Fruit fly (Drosophila melanogaster) whole organism, prepupa: Measurements from ENCODE around the gene bnl.
A peak's percentile ranks its signal among the peaks of the same experiment; 100 is the strongest.

Source experiments
- Blimp-1 ChIP-seq: fragments of 200-800 bp; sonication (Bioruptor generic); optimal IDR thresholded peaks from 3 replicates; lab custom pipeline; 2017; ENCODE audit warnings: missing biosample characterization, missing genetic modification characterization, mild to moderate bottlenecking, moderate library complexity, missing genetic modification reagents
- CG10669 ChIP-seq: fragments of 200-800 bp; sonication (Bioruptor generic); optimal IDR thresholded peaks from 3 replicates; lab custom pipeline; 2018; ENCODE audit warnings: missing biosample characterization, mild to moderate bottlenecking, missing genetic modification characterization, moderate library complexity
- CG11762 ChIP-seq: fragments of 200-800 bp; sonication (Bioruptor generic); optimal IDR thresholded peaks from 3 replicates; lab custom pipeline; 2016; ENCODE audit warnings: missing biosample characterization, missing genetic modification characterization; ENCODE audit not compliant: insufficient read depth
- CG11902 ChIP-seq: fragments of 200-800 bp; sonication (Bioruptor generic); optimal IDR thresholded peaks from 3 replicates; lab custom pipeline; 2016; ENCODE audit warnings: missing biosample characterization, missing genetic modification characterization
- CG15336 ChIP-seq: fragments of 200-800 bp; sonication (Bioruptor generic); IDR thresholded peaks from 2 replicates; pipeline ENCODE4 v1.3.6; 2022; ENCODE audit warnings: missing biosample characterization, missing genetic modification characterization
- CG1621 ChIP-seq: fragments of 200-800 bp; sonication (Bioruptor generic); optimal IDR thresholded peaks from 3 replicates; lab custom pipeline; 2018; ENCODE audit warnings: missing biosample characterization, mild to moderate bottlenecking, missing genetic modification characterization
- CG16779 ChIP-seq: fragments of 200-800 bp; sonication (Bioruptor generic); optimal IDR thresholded peaks from 3 replicates; lab custom pipeline; 2017; ENCODE audit warnings: missing biosample characterization, mild to moderate bottlenecking, missing genetic modification characterization
- CG31627 ChIP-seq: fragments of 200-800 bp; sonication (Bioruptor generic); optimal IDR thresholded peaks from 3 replicates; lab custom pipeline; 2016; ENCODE audit warnings: missing biosample characterization, missing genetic modification characterization
- CG32006 ChIP-seq: fragments of 200-800 bp; sonication (Bioruptor generic); optimal IDR thresholded peaks from 3 replicates; lab custom pipeline; 2017; ENCODE audit warnings: missing biosample characterization, mild to moderate bottlenecking, missing genetic modification characterization
- CG3919 ChIP-seq: fragments of 200-800 bp; sonication (Bioruptor generic); optimal IDR thresholded peaks from 3 replicates; lab custom pipeline; 2016; ENCODE audit warnings: missing biosample characterization, missing genetic modification characterization
- CG4318 ChIP-seq: fragments of 200-800 bp; sonication (Bioruptor generic); optimal IDR thresholded peaks from 3 replicates; lab custom pipeline; 2017; ENCODE audit warnings: missing biosample characterization, mild to moderate bottlenecking, missing genetic modification characterization
- CG6163 ChIP-seq: fragments of 200-800 bp; sonication (Bioruptor generic); IDR thresholded peaks from 3 replicates; pipeline ENCODE4 v1.3.6; 2022; ENCODE audit warnings: missing biosample characterization, missing genetic modification characterization
- CG6276 ChIP-seq: fragments of 200-800 bp; sonication (Bioruptor generic); optimal IDR thresholded peaks from 2 replicates; lab custom pipeline; 2017; ENCODE audit warnings: missing biosample characterization, mild to moderate bottlenecking, missing genetic modification characterization
- CG6792 ChIP-seq: fragments of 200-800 bp; sonication (Bioruptor generic); optimal IDR thresholded peaks from 3 replicates; lab custom pipeline; 2016; ENCODE audit warnings: missing biosample characterization, missing genetic modification characterization
- CG6808 ChIP-seq: fragments of 200-800 bp; sonication (Bioruptor generic); optimal IDR thresholded peaks from 3 replicates; lab custom pipeline; 2017; ENCODE audit warnings: missing biosample characterization, missing genetic modification characterization, mild to moderate bottlenecking, moderate library complexity, missing genetic modification reagents
- CG6854 ChIP-seq: fragments of 200-800 bp; sonication (Bioruptor generic); optimal IDR thresholded peaks from 2 replicates; lab custom pipeline; 2017; ENCODE audit warnings: missing biosample characterization, mild to moderate bottlenecking, missing genetic modification characterization
- CG7368 ChIP-seq: fragments of 200-800 bp; sonication (Bioruptor generic); optimal IDR thresholded peaks from 3 replicates; lab custom pipeline; 2016; ENCODE audit warnings: missing biosample characterization, missing genetic modification characterization
- CG8119 ChIP-seq: fragments of 200-800 bp; sonication (Bioruptor generic); IDR thresholded peaks from 3 replicates; pipeline ENCODE4 v1.3.6; 2022; ENCODE audit warnings: missing biosample characterization, missing genetic modification characterization
- CG8319 ChIP-seq: fragments of 200-800 bp; sonication (Bioruptor generic); optimal IDR thresholded peaks from 3 replicates; lab custom pipeline; 2016; ENCODE audit warnings: missing biosample characterization, missing genetic modification characterization
- CG8632 ChIP-seq: fragments of 200-800 bp; sonication (Bioruptor generic); optimal IDR thresholded peaks from 3 replicates; lab custom pipeline; 2016; ENCODE audit warnings: missing biosample characterization, missing genetic modification characterization
- CG9139 ChIP-seq: fragments of 200-800 bp; sonication (Bioruptor generic); optimal IDR thresholded peaks from 3 replicates; lab custom pipeline; 2017; ENCODE audit warnings: missing biosample characterization, mild to moderate bottlenecking, missing genetic modification characterization
- Eip78C ChIP-seq: fragments of 200-800 bp; sonication (Bioruptor generic); peaks from one replicate; lab custom pipeline; 2016; ENCODE audit warnings: missing biosample characterization, missing genetic modification characterization
- Eip93F ChIP-seq: fragments of 200-800 bp; sonication (Bioruptor generic); optimal IDR thresholded peaks from 2 replicates; lab custom pipeline; 2016; ENCODE audit warnings: missing biosample characterization, mild to moderate bottlenecking, missing genetic modification characterization
- Ets96B ChIP-seq: fragments of 200-800 bp; optimal IDR thresholded peaks from 2 replicates; lab custom pipeline; 2019; ENCODE audit warnings: missing biosample characterization, mild to moderate bottlenecking, missing genetic modification characterization, moderate library complexity
- Hr38 ChIP-seq: sonication (Bioruptor generic); optimal IDR thresholded peaks from 2 replicates; lab custom pipeline; 2016; ENCODE audit warnings: missing biosample characterization, missing genetic modification characterization
- Hr39 ChIP-seq: fragments of 200-800 bp; sonication (Bioruptor generic); optimal IDR thresholded peaks from 2 replicates; lab custom pipeline; 2016; ENCODE audit warnings: missing biosample characterization, missing genetic modification characterization
- Hr4 ChIP-seq: fragments of 200-800 bp; sonication (Bioruptor generic); optimal IDR thresholded peaks from 3 replicates; lab custom pipeline; 2016; ENCODE audit warnings: missing biosample characterization, missing genetic modification characterization
- Lpt ChIP-seq: fragments of 200-800 bp; sonication (Bioruptor generic); optimal IDR thresholded peaks from 3 replicates; lab custom pipeline; 2016; ENCODE audit warnings: missing biosample characterization, missing genetic modification characterization
- Met ChIP-seq: fragments of 200-800 bp; sonication (Bioruptor generic); optimal IDR thresholded peaks from 3 replicates; lab custom pipeline; 2016; ENCODE audit warnings: missing biosample characterization, missing genetic modification characterization
- OdsH ChIP-seq: fragments of 200-800 bp; sonication (Bioruptor generic); optimal IDR thresholded peaks from 3 replicates; lab custom pipeline; 2016; ENCODE audit warnings: missing biosample characterization, missing genetic modification characterization
- Sox102F ChIP-seq: fragments of 200-800 bp; sonication (Bioruptor generic); optimal IDR thresholded peaks from 2 replicates; lab custom pipeline; 2016; ENCODE audit warnings: missing biosample characterization, mild to moderate bottlenecking, missing genetic modification characterization
- Sox14 ChIP-seq: fragments of 200-800 bp; sonication (Bioruptor generic); optimal IDR thresholded peaks from 3 replicates; lab custom pipeline; 2016; ENCODE audit warnings: missing biosample characterization, missing genetic modification characterization
- Sox15 ChIP-seq: fragments of 200-800 bp; sonication (Bioruptor generic); optimal IDR thresholded peaks from 3 replicates; lab custom pipeline; 2016; ENCODE audit warnings: missing biosample characterization, missing genetic modification characterization
- achi ChIP-seq: fragments of 200-800 bp; sonication (Bioruptor generic); optimal IDR thresholded peaks from 3 replicates; lab custom pipeline; 2016; ENCODE audit warnings: missing biosample characterization, missing genetic modification characterization
- acj6 ChIP-seq: fragments of 200-800 bp; sonication (Bioruptor generic); optimal IDR thresholded peaks from 3 replicates; lab custom pipeline; 2016; ENCODE audit warnings: missing biosample characterization, missing genetic modification characterization
- cyc ChIP-seq: fragments of 200-800 bp; sonication (Bioruptor generic); optimal IDR thresholded peaks from 3 replicates; lab custom pipeline; 2016; ENCODE audit warnings: missing biosample characterization, missing genetic modification characterization
- dac ChIP-seq: fragments of 200-800 bp; sonication (Bioruptor generic); optimal IDR thresholded peaks from 2 replicates; lab custom pipeline; 2017; ENCODE audit warnings: missing biosample characterization, mild to moderate bottlenecking, missing genetic modification characterization
- dsx ChIP-seq: fragments of 200-800 bp; optimal IDR thresholded peaks from 3 replicates; lab custom pipeline; 2019; ENCODE audit warnings: missing biosample characterization, mild to moderate bottlenecking, missing genetic modification characterization, moderate library complexity; ENCODE audit not compliant: poor library complexity, severe bottlenecking
- eg ChIP-seq: fragments of 200-800 bp; sonication (Bioruptor generic); IDR thresholded peaks from 3 replicates; pipeline ENCODE4 v1.3.6; 2022; ENCODE audit warnings: missing biosample characterization, missing genetic modification characterization
- esn ChIP-seq: fragments of 200-800 bp; sonication (Bioruptor generic); optimal IDR thresholded peaks from 2 replicates; lab custom pipeline; 2016; ENCODE audit warnings: missing biosample characterization, mild to moderate bottlenecking, missing genetic modification characterization, moderate library complexity
- fd59A ChIP-seq: fragments of 200-800 bp; sonication (Bioruptor generic); optimal IDR thresholded peaks from 2 replicates; lab custom pipeline; 2017; ENCODE audit warnings: missing biosample characterization, mild to moderate bottlenecking, missing genetic modification characterization, missing genetic modification reagents
- fd85E ChIP-seq: fragments of 200-800 bp; sonication (Bioruptor generic); optimal IDR thresholded peaks from 3 replicates; lab custom pipeline; 2016; ENCODE audit warnings: missing biosample characterization, missing genetic modification characterization
- fkh ChIP-seq: fragments of 200-800 bp; sonication (Bioruptor generic); optimal IDR thresholded peaks from 3 replicates; lab custom pipeline; 2017; ENCODE audit warnings: missing biosample characterization, mild to moderate bottlenecking, missing genetic modification characterization, moderate library complexity
- lz ChIP-seq: fragments of 200-800 bp; sonication (Bioruptor generic); optimal IDR thresholded peaks from 3 replicates; lab custom pipeline; 2016; ENCODE audit warnings: missing biosample characterization, missing genetic modification characterization
- net ChIP-seq: fragments of 200-800 bp; sonication (Bioruptor generic); optimal IDR thresholded peaks from 3 replicates; lab custom pipeline; 2016; ENCODE audit warnings: missing biosample characterization, missing genetic modification characterization
- pdm3 ChIP-seq: fragments of 200-800 bp; sonication (Bioruptor generic); optimal IDR thresholded peaks from 3 replicates; lab custom pipeline; 2016; ENCODE audit warnings: missing biosample characterization, missing genetic modification characterization
- salr ChIP-seq, 2 experiments: fragments of 200-800 bp; sonication (Bioruptor generic); optimal IDR thresholded peaks; 3 replicates each; lab custom pipeline; 2016 to 2018; ENCODE audit warnings: missing biosample characterization in 2 of 2, missing genetic modification characterization in 2 of 2, mild to moderate bottlenecking in 1 of 2
- spab ChIP-seq: fragments of 200-800 bp; sonication (Bioruptor generic); optimal IDR thresholded peaks from 2 replicates; lab custom pipeline; 2017; ENCODE audit warnings: missing biosample characterization, mild to moderate bottlenecking, missing genetic modification characterization, missing genetic modification reagents
- ss ChIP-seq, 2 experiments: fragments of 200-800 bp; sonication (Bioruptor generic); optimal IDR thresholded peaks; 2 replicates in 1 of 2; 3 replicates in 1 of 2; lab custom pipeline; 2017 to 2018; ENCODE audit warnings: mild to moderate bottlenecking in 2 of 2, missing biosample characterization in 2 of 2, missing genetic modification characterization in 2 of 2, moderate library complexity in 1 of 2
- svp ChIP-seq: fragments of 200-800 bp; sonication (Bioruptor generic); peaks from one replicate; lab custom pipeline; 2016; ENCODE audit warnings: missing biosample characterization, missing genetic modification characterization
- topi ChIP-seq: fragments of 200-800 bp; sonication (Bioruptor generic); optimal IDR thresholded peaks from 3 replicates; lab custom pipeline; 2016; ENCODE audit warnings: missing biosample characterization, missing genetic modification characterization
- vri ChIP-seq: fragments of 200-800 bp; sonication (Bioruptor generic); optimal IDR thresholded peaks from 3 replicates; lab custom pipeline; 2016; ENCODE audit warnings: missing biosample characterization, mild to moderate bottlenecking, missing genetic modification characterization

bnl gene

dm6 chr3R:19836687-19837086, at the start of gene bnl:
Gene bnl (minus strand): TSS chr3R:19836817.
- TF ChIP-seq CG6854 (GFP tag; lab: Kevin White, UChicago) (no peak), CG6792 (GFP tag; lab: Kevin White, UChicago) (no peak), Eip93F (GFP tag; lab: Kevin White, UChicago) (no peak), CG31627 (GFP tag; lab: Kevin White, UChicago) (no peak), Sox14 (peak; percentile 46), Hr4 (GFP tag; lab: Kevin White, UChicago) (no peak), lz (no peak), CG8319 (GFP tag; lab: Kevin White, UChicago) (no peak), Hr38 (GFP tag; lab: Kevin White, UChicago) (no peak), fd85E (no peak), CG9139 (GFP tag; lab: Kevin White, UChicago) (peak; percentile 64), CG6163 (GFP tag; lab: Robert Waterston, UW) (peak; percentile 80), spab (GFP tag; lab: Kevin White, UChicago) (no peak), cyc (GFP tag; lab: Kevin White, UChicago) (no peak), achi (GFP tag; lab: Kevin White, UChicago) (peak; percentile 42), topi (peak; percentile 47), CG11902 (GFP tag; lab: Kevin White, UChicago) (no peak), ss (GFP tag; optimal IDR thresholded peaks at IDR 0.05; lab: Kevin White, UChicago) (peak in 1 of 2 experiments; percentile 63), Hr39 (GFP tag; lab: Kevin White, UChicago) (no peak), fd59A (GFP tag; lab: Kevin White, UChicago) (no peak), dac (GFP tag; lab: Kevin White, UChicago) (no peak), Blimp-1 (GFP tag; lab: Kevin White, UChicago) (no peak), esn (peak; percentile 38), fkh (GFP tag; lab: Kevin White, UChicago) (peak; percentile 57), CG8119 (GFP tag; lab: Robert Waterston, UW) (peak; percentile 61; the same call in 1 of the 3 replicates), Sox15 (GFP tag; lab: Kevin White, UChicago) (no peak), CG7368 (GFP tag; lab: Kevin White, UChicago) (peak; percentile 52), CG16779 (peak; percentile 31), eg (GFP tag; lab: Robert Waterston, UW) (peak; percentile 82), CG6808 (GFP tag; lab: Kevin White, UChicago) (no peak), salr (GFP tag; optimal IDR thresholded peaks at IDR 0.05; lab: Kevin White, UChicago) (peak in 1 of 2 experiments; percentile 22), Sox102F (peak; percentile 69), CG8632 (GFP tag; lab: Kevin White, UChicago) (peak; percentile 18), Ets96B (tag; lab: Kevin White, UChicago) (no peak), dsx (GFP tag; lab: Kevin White, UChicago) (peak; percentile 67), CG32006 (peak; percentile 34), Eip78C (GFP tag; lab: Kevin White, UChicago) (peak; percentile 82), pdm3 (peak; percentile 28), CG6276 (GFP tag; lab: Kevin White, UChicago) (peak; percentile 54), vri (peak; percentile 51), CG3919 (GFP tag; lab: Kevin White, UChicago) (peak; percentile 67), acj6 (GFP tag; lab: Kevin White, UChicago) (no peak), CG4318 (GFP tag; lab: Kevin White, UChicago) (no peak), CG10669 (peak; percentile 45), net (GFP tag; lab: Kevin White, UChicago) (peak; percentile 68), Lpt (no peak), OdsH (peak; percentile 6), svp (GFP tag; lab: Kevin White, UChicago) (peak; percentile 80), CG11762 (GFP tag; lab: Kevin White, UChicago) (peak; percentile 6), Met (GFP tag; lab: Kevin White, UChicago) (peak; percentile 35), CG15336 (GFP tag; lab: Robert Waterston, UW) (peak; percentile 64), CG1621 (tag; lab: Kevin White, UChicago) (no peak)
